Worm (Caenorhabditis elegans) whole organism, late embryonic: Measurements from ENCODE around the gene C50E10.2.

Experiments
- C38D4.7 ChIP-seq: fragments of 200-800 bp; sonication (Bioruptor generic); optimal IDR thresholded peaks from 2 replicates; lab custom pipeline; 2018; ENCODE audit warnings: mild to moderate bottlenecking, missing genetic modification characterization, moderate library complexity, missing compliant biosample characterization
- K02D7.2 ChIP-seq: sonication (generic microtip); optimal IDR thresholded peaks from 2 replicates; lab custom pipeline; 2017; ENCODE audit warnings: mild to moderate bottlenecking, missing genetic modification characterization, missing compliant biosample characterization
- K09A11.1 ChIP-seq: sonication (generic microtip); optimal IDR thresholded peaks from 2 replicates; lab custom pipeline; 2017; ENCODE audit warnings: antibody characterized with exemption, mild to moderate bottlenecking, missing genetic modification characterization, missing compliant biosample characterization; ENCODE audit not compliant: insufficient read depth
- T23F11.4 ChIP-seq: fragments of 200-800 bp; sonication (Bioruptor generic); optimal IDR thresholded peaks from 2 replicates; lab custom pipeline; 2018; ENCODE audit warnings: mild to moderate bottlenecking, missing genetic modification characterization, missing compliant biosample characterization
- Y22D7AL.16 ChIP-seq: sonication (generic microtip); optimal IDR thresholded peaks from 2 replicates; lab custom pipeline; 2016; ENCODE audit warnings: missing genetic modification characterization, missing compliant biosample characterization
- ama-1 ChIP-seq: fragments of 150-350 bp; optimal IDR thresholded peaks from 2 replicates; lab custom pipeline; 2014
- ceh-14 ChIP-seq: sonication (generic microtip); optimal IDR thresholded peaks from 2 replicates; lab custom pipeline; 2016; ENCODE audit warnings: missing genotype, missing genetic modification characterization, missing compliant biosample characterization
- ceh-30 ChIP-seq: fragments of 150-350 bp; optimal IDR thresholded peaks from 2 replicates; lab custom pipeline; 2014; ENCODE audit warnings: missing biosample characterization, missing genetic modification characterization
- ceh-31 ChIP-seq: sonication (generic microtip); optimal IDR thresholded peaks from 2 replicates; lab custom pipeline; 2016; ENCODE audit warnings: missing genetic modification characterization, missing compliant biosample characterization
- ceh-34 ChIP-seq: sonication (generic microtip); optimal IDR thresholded peaks from 2 replicates; lab custom pipeline; 2016; ENCODE audit warnings: mild to moderate bottlenecking, missing genetic modification characterization, missing compliant biosample characterization
- ceh-45 ChIP-seq: fragments of 200-800 bp; sonication (Bioruptor generic); IDR thresholded peaks from 2 replicates; pipeline ENCODE4 v1.3.6; 2022; ENCODE audit warnings: missing genetic modification reagents, missing genetic modification characterization, missing compliant biosample characterization
- ceh-48 ChIP-seq: sonication (generic microtip); optimal IDR thresholded peaks from 2 replicates; lab custom pipeline; 2016; ENCODE audit warnings: missing genetic modification characterization, inconsistent platforms, missing compliant biosample characterization
- ceh-6 ChIP-seq: fragments of 200-800 bp; sonication (Bioruptor generic); optimal IDR thresholded peaks from 2 replicates; lab custom pipeline; 2018; ENCODE audit warnings: mild to moderate bottlenecking, missing genetic modification characterization, missing compliant biosample characterization
- che-1 ChIP-seq: sonication (generic microtip); optimal IDR thresholded peaks from 2 replicates; lab custom pipeline; 2016; ENCODE audit warnings: mild to moderate bottlenecking, missing genetic modification characterization, missing compliant biosample characterization
- dve-1 ChIP-seq: sonication (generic microtip); optimal IDR thresholded peaks from 2 replicates; lab custom pipeline; 2017; ENCODE audit warnings: antibody characterized with exemption, mild to moderate bottlenecking, missing genetic modification characterization, missing compliant biosample characterization
- elt-2 ChIP-seq: sonication (generic microtip); optimal IDR thresholded peaks from 2 replicates; lab custom pipeline; 2016; ENCODE audit warnings: missing genetic modification reagents, missing genetic modification characterization, missing compliant biosample characterization
- elt-4 ChIP-seq: sonication (generic microtip); optimal IDR thresholded peaks from 2 replicates; lab custom pipeline; 2016; ENCODE audit warnings: missing genetic modification characterization, missing compliant biosample characterization
- fax-1 ChIP-seq: sonication (generic microtip); optimal IDR thresholded peaks from 2 replicates; lab custom pipeline; 2016; ENCODE audit warnings: missing genotype, missing genetic modification characterization, missing compliant biosample characterization
- hlh-13 ChIP-seq: fragments of 200-800 bp; sonication (Bioruptor generic); optimal IDR thresholded peaks from 2 replicates; lab custom pipeline; 2018; ENCODE audit warnings: mild to moderate bottlenecking, missing genetic modification characterization, missing compliant biosample characterization
- hlh-15 ChIP-seq: sonication (generic microtip); optimal IDR thresholded peaks from 2 replicates; lab custom pipeline; 2016; ENCODE audit warnings: missing genetic modification characterization, missing compliant biosample characterization
- hlh-6 ChIP-seq: sonication (generic microtip); optimal IDR thresholded peaks from 2 replicates; lab custom pipeline; 2016; ENCODE audit warnings: missing genotype, missing genetic modification characterization, missing compliant biosample characterization
- lin-11 ChIP-seq: fragments of 200-800 bp; sonication (Bioruptor generic); optimal IDR thresholded peaks from 2 replicates; lab custom pipeline; 2018; ENCODE audit warnings: mild to moderate bottlenecking, missing genetic modification characterization, missing compliant biosample characterization
- mec-3 ChIP-seq: sonication (generic microtip); optimal IDR thresholded peaks from 2 replicates; lab custom pipeline; 2016; ENCODE audit warnings: borderline replicate concordance, missing genetic modification characterization, missing compliant biosample characterization
- nfya-1 ChIP-seq: sonication (generic microtip); optimal IDR thresholded peaks from 2 replicates; lab custom pipeline; 2017; ENCODE audit warnings: missing genetic modification characterization, mild to moderate bottlenecking, missing compliant biosample characterization, antibody characterized with exemption, moderate library complexity
- nhr-11 ChIP-seq: fragments of 150-350 bp; optimal IDR thresholded peaks from 2 replicates; lab custom pipeline; 2014; ENCODE audit warnings: missing biosample characterization, missing genetic modification characterization
- nhr-232 ChIP-seq: sonication (generic microtip); optimal IDR thresholded peaks from 2 replicates; lab custom pipeline; 2016; ENCODE audit warnings: missing genetic modification characterization, missing compliant biosample characterization
- pag-3 ChIP-seq: sonication (generic microtip); optimal IDR thresholded peaks from 2 replicates; lab custom pipeline; 2016; ENCODE audit warnings: missing compliant biosample characterization, missing genetic modification characterization, borderline replicate concordance
- pax-1 ChIP-seq: fragments of 150-350 bp; optimal IDR thresholded peaks from 2 replicates; lab custom pipeline; 2014; ENCODE audit warnings: missing biosample characterization, missing genetic modification characterization
- pha-2 ChIP-seq: sonication (generic microtip); optimal IDR thresholded peaks from 2 replicates; lab custom pipeline; 2017; ENCODE audit warnings: mild to moderate bottlenecking, missing genetic modification characterization, missing compliant biosample characterization
- pqm-1 ChIP-seq: sonication (generic microtip); optimal IDR thresholded peaks from 2 replicates; lab custom pipeline; 2016; ENCODE audit warnings: missing genetic modification characterization, missing compliant biosample characterization
- sdc-2 ChIP-seq: sonication (generic microtip); optimal IDR thresholded peaks from 2 replicates; lab custom pipeline; 2016; ENCODE audit warnings: missing genotype, missing genetic modification characterization, missing compliant biosample characterization
- sox-2 ChIP-seq: fragments of 200-800 bp; sonication (Bioruptor generic); IDR thresholded peaks from 2 replicates; pipeline ENCODE4 v1.3.6; 2022; ENCODE audit warnings: missing genetic modification reagents, missing genetic modification characterization, missing compliant biosample characterization
- sox-4 ChIP-seq: sonication (generic microtip); optimal IDR thresholded peaks from 2 replicates; lab custom pipeline; 2017; ENCODE audit warnings: mild to moderate bottlenecking, missing genetic modification characterization, inconsistent platforms, missing compliant biosample characterization
- tbx-2 ChIP-seq: sonication (generic microtip); optimal IDR thresholded peaks from 2 replicates; lab custom pipeline; 2016; ENCODE audit warnings: missing genetic modification characterization, missing compliant biosample characterization
- tbx-7 ChIP-seq: sonication (generic microtip); optimal IDR thresholded peaks from 2 replicates; lab custom pipeline; 2016; ENCODE audit warnings: missing genotype, missing genetic modification characterization, missing compliant biosample characterization
- ttx-3 ChIP-seq: sonication (generic microtip); optimal IDR thresholded peaks from 2 replicates; lab custom pipeline; 2016; ENCODE audit warnings: missing genetic modification reagents, missing genetic modification characterization, missing compliant biosample characterization
- unc-55 ChIP-seq: sonication (generic microtip); optimal IDR thresholded peaks from 2 replicates; lab custom pipeline; 2017; ENCODE audit warnings: missing biosample characterization, missing genetic modification reagents, missing genetic modification characterization

C50E10.2 gene

ce11 chrII:12348957-12349356, 39.4 kb upstream of the C50E10.2 start:
- peak; percentile 64 for TF ChIP-seq pax-1
- no peak for TF ChIP-seq tbx-2 (tag; lab: Kevin White, UChicago)
- TF ChIP-seq ceh-31 (tag; lab: Kevin White, UChicago): peak; percentile 17

ce11 chrII:12346289-12346989, 36.9 kb upstream of the C50E10.2 start:
- TF ChIP-seq ceh-14 (no peak), C38D4.7 (GFP tag; lab: Kevin White, UChicago) (no peak), hlh-6 (tag; lab: Kevin White, UChicago) (no peak)
- TF ChIP-seq, all 69 proteins: peak for 0

ce11 chrII:12344787-12345186, 35.3 kb upstream of the C50E10.2 start, which contains the start of gene C44C11.6:
Gene C44C11.6 (plus strand): TSS chrII:12344809.
- no peak for TF ChIP-seq hlh-6 (tag; lab: Kevin White, UChicago)
- no peak for TF ChIP-seq pha-2
- no peak for TF ChIP-seq ceh-45 (GFP tag; lab: Robert Waterston, UW)
- TF ChIP-seq che-1: no peak
- no peak for TF ChIP-seq ceh-30 (tag; lab: Kevin White, UChicago)
- TF ChIP-seq Y22D7AL.16: no peak
- TF ChIP-seq nfya-1 (tag; lab: Kevin White, UChicago): no peak
- TF ChIP-seq tbx-2 (tag; lab: Kevin White, UChicago): no peak
- TF ChIP-seq ceh-48 (tag; lab: Kevin White, UChicago): no peak
- no peak for TF ChIP-seq elt-4 (tag; lab: Kevin White, UChicago)
- TF ChIP-seq pag-3: no peak
- TF ChIP-seq ceh-31 (tag; lab: Kevin White, UChicago): no peak
- no peak for TF ChIP-seq lin-11 (tag; lab: Kevin White, UChicago)
- no peak for TF ChIP-seq sox-2 (GFP tag; lab: Robert Waterston, UW)
- no peak for TF ChIP-seq nhr-232 (tag; lab: Kevin White, UChicago)
- no peak for TF ChIP-seq pax-1
- TF ChIP-seq hlh-13 (GFP tag; lab: Kevin White, UChicago): no peak
- TF ChIP-seq K09A11.1 (tag; lab: Kevin White, UChicago): no peak
- TF ChIP-seq nhr-11 (tag; lab: Kevin White, UChicago): no peak
- TF ChIP-seq ama-1 (lab: Kevin White, UChicago): no peak

ce11 chrII:12343710-12344109, 34.2 kb upstream of the C50E10.2 start:
- TF ChIP-seq tbx-7 (no peak), hlh-15 (tag; lab: Kevin White, UChicago) (no peak), dve-1 (tag; lab: Kevin White, UChicago) (peak; percentile 65)

ce11 chrII:12342928-12343327, 33.4 kb upstream of the C50E10.2 start:
- TF ChIP-seq ceh-14 (no peak), ceh-34 (tag; lab: Kevin White, UChicago) (no peak)

ce11 chrII:12341566-12342223, 32.2 kb upstream of the C50E10.2 start:
- TF ChIP-seq T23F11.4 (GFP tag; lab: Kevin White, UChicago): no peak
- no peak for TF ChIP-seq ceh-6 (GFP tag; lab: Kevin White, UChicago)
- TF ChIP-seq sdc-2 (tag; lab: Kevin White, UChicago): no peak
- TF ChIP-seq nhr-11 (tag; lab: Kevin White, UChicago): no peak
- TF ChIP-seq mec-3 (tag; lab: Kevin White, UChicago): no peak
- TF ChIP-seq pqm-1 (tag; lab: Kevin White, UChicago): no peak
- no peak for TF ChIP-seq ttx-3 (tag; lab: Kevin White, UChicago)
- no peak for TF ChIP-seq dve-1 (tag; lab: Kevin White, UChicago)
- TF ChIP-seq K02D7.2 (tag; lab: Kevin White, UChicago): no peak
- TF ChIP-seq fax-1 (tag; lab: Kevin White, UChicago): no peak
- no peak for TF ChIP-seq elt-2 (tag; lab: Kevin White, UChicago)
- no peak for TF ChIP-seq sox-4 (tag; lab: Kevin White, UChicago)
- no peak for TF ChIP-seq ama-1 (lab: Kevin White, UChicago)
- no peak for TF ChIP-seq unc-55
- TF ChIP-seq hlh-13 (GFP tag; lab: Kevin White, UChicago): no peak
